Worm (Caenorhabditis elegans) whole organism, mixed stage, embryonic: ENCODE measurements around the gene wht-7.

Source experiments
- elt-1 ChIP-seq: sonication (generic microtip); optimal IDR thresholded peaks from 2 replicates; lab custom pipeline; 2017; ENCODE audit warnings: missing genetic modification characterization, mild to moderate bottlenecking, missing compliant biosample characterization, antibody characterized with exemption, moderate library complexity, borderline replicate concordance; ENCODE audit not compliant: insufficient read depth
- elt-3 ChIP-seq: fragments of 150-350 bp; optimal IDR thresholded peaks from 2 replicates; lab custom pipeline; 2014; ENCODE audit warnings: missing biosample characterization, missing genetic modification characterization
- lin-13 ChIP-seq: fragments of 150-350 bp; optimal IDR thresholded peaks from 2 replicates; lab custom pipeline; 2014; ENCODE audit warnings: missing biosample characterization, missing genetic modification characterization
- lsy-2 ChIP-seq: fragments of 150-350 bp; optimal IDR thresholded peaks from 2 replicates; lab custom pipeline; 2014; ENCODE audit warnings: missing biosample characterization, missing genetic modification characterization
- mls-2 ChIP-seq: sonication (generic microtip); optimal IDR thresholded peaks from 2 replicates; lab custom pipeline; 2016; ENCODE audit warnings: mild to moderate bottlenecking, missing genetic modification characterization, moderate library complexity, missing compliant biosample characterization
- nhr-76 ChIP-seq: sonication (generic microtip); optimal IDR thresholded peaks from 2 replicates; lab custom pipeline; 2017; ENCODE audit warnings: missing biosample characterization, missing genetic modification characterization
- pha-4 ChIP-seq: fragments of 150-350 bp; optimal IDR thresholded peaks from 2 replicates; lab custom pipeline; 2018; ENCODE audit warnings: missing biosample characterization, missing genetic modification reagents, missing genetic modification characterization
- ztf-11 ChIP-seq: fragments of 150-350 bp; optimal IDR thresholded peaks from 2 replicates; lab custom pipeline; 2014; ENCODE audit warnings: missing biosample characterization, missing genetic modification characterization

- TF ChIP-seq elt-1 (tag; lab: Kevin White, UChicago) = no peak
- no peak for TF ChIP-seq lsy-2 (tag; lab: Kevin White, UChicago)
- no peak for TF ChIP-seq elt-3 (tag; lab: Kevin White, UChicago)
- no peak for TF ChIP-seq lin-13
- no peak for TF ChIP-seq pha-4 (tag; lab: Kevin White, UChicago)
- TF ChIP-seq nhr-76 (tag; lab: Kevin White, UChicago) = no peak
- TF ChIP-seq ztf-11 (tag; lab: Kevin White, UChicago) = no peak
- TF ChIP-seq mls-2 (tag; lab: Kevin White, UChicago) = no peak
These were observed 13.2 kb downstream of the wht-7 start, which contains the start of gene mvk-1 for ce11 chrIII:6136178-6136577.
